Worm (Caenorhabditis elegans) whole organism, mixed stage, embryonic: Measurements from ENCODE around the gene alx-1.

ENCODE experiments used
- M03D4.4 ChIP-seq: sonication (generic microtip); optimal IDR thresholded peaks from 2 replicates; lab custom pipeline; 2017; ENCODE audit warnings: mild to moderate bottlenecking, missing genetic modification characterization, missing compliant biosample characterization
- bed-3 ChIP-seq: fragments of 200-800 bp; sonication (Bioruptor generic); optimal IDR thresholded peaks from 3 replicates; lab custom pipeline; 2018; ENCODE audit warnings: mild to moderate bottlenecking, missing genetic modification characterization, moderate library complexity, missing compliant biosample characterization
- blmp-1 ChIP-seq: fragments of 150-350 bp; optimal IDR thresholded peaks from 2 replicates; lab custom pipeline; 2014; ENCODE audit warnings: missing biosample characterization, missing genetic modification characterization
- ceh-39 ChIP-seq: fragments of 150-350 bp; optimal IDR thresholded peaks from 2 replicates; lab custom pipeline; 2014; ENCODE audit warnings: missing biosample characterization, missing genetic modification characterization
- ceh-43 ChIP-seq: fragments of 200-800 bp; sonication (Bioruptor generic); optimal IDR thresholded peaks from 2 replicates; lab custom pipeline; 2018; ENCODE audit warnings: mild to moderate bottlenecking, missing genetic modification characterization, moderate library complexity, missing compliant biosample characterization
- ces-1 ChIP-seq: fragments of 150-350 bp; optimal IDR thresholded peaks from 2 replicates; lab custom pipeline; 2014; ENCODE audit warnings: missing biosample characterization, missing genetic modification reagents, missing genetic modification characterization
- drap-1 ChIP-seq: fragments of 200-800 bp; sonication (Bioruptor generic); optimal IDR thresholded peaks from 3 replicates; lab custom pipeline; 2018; ENCODE audit warnings: mild to moderate bottlenecking, missing genetic modification characterization, missing compliant biosample characterization
- elt-1 ChIP-seq: sonication (generic microtip); optimal IDR thresholded peaks from 2 replicates; lab custom pipeline; 2017; ENCODE audit warnings: missing genetic modification characterization, mild to moderate bottlenecking, missing compliant biosample characterization, antibody characterized with exemption, moderate library complexity, borderline replicate concordance; ENCODE audit not compliant: insufficient read depth
- elt-3 ChIP-seq: fragments of 150-350 bp; optimal IDR thresholded peaks from 2 replicates; lab custom pipeline; 2014; ENCODE audit warnings: missing biosample characterization, missing genetic modification characterization
- flh-1 ChIP-seq: fragments of 200-800 bp; sonication (Bioruptor generic); optimal IDR thresholded peaks from 2 replicates; lab custom pipeline; 2018; ENCODE audit warnings: mild to moderate bottlenecking, missing genetic modification characterization, moderate library complexity, missing compliant biosample characterization
- ham-2 ChIP-seq: fragments of 200-800 bp; sonication (Bioruptor generic); optimal IDR thresholded peaks from 2 replicates; lab custom pipeline; 2018; ENCODE audit warnings: mild to moderate bottlenecking, missing genetic modification characterization, missing compliant biosample characterization
- hlh-1 ChIP-seq: fragments of 150-350 bp; optimal IDR thresholded peaks from 2 replicates; lab custom pipeline; 2014; ENCODE audit warnings: missing biosample characterization, missing genetic modification reagents, missing genetic modification characterization
- lin-13 ChIP-seq: fragments of 150-350 bp; optimal IDR thresholded peaks from 2 replicates; lab custom pipeline; 2014; ENCODE audit warnings: missing biosample characterization, missing genetic modification characterization
- lin-32 ChIP-seq: fragments of 200-800 bp; sonication (Bioruptor generic); optimal IDR thresholded peaks from 2 replicates; lab custom pipeline; 2018; ENCODE audit warnings: mild to moderate bottlenecking, missing genetic modification characterization, missing compliant biosample characterization
- lsy-2 ChIP-seq: fragments of 150-350 bp; optimal IDR thresholded peaks from 2 replicates; lab custom pipeline; 2014; ENCODE audit warnings: missing biosample characterization, missing genetic modification characterization
- mab-5 ChIP-seq: fragments of 150-350 bp; optimal IDR thresholded peaks from 2 replicates; lab custom pipeline; 2014; ENCODE audit warnings: missing biosample characterization, missing genetic modification characterization
- mep-1 ChIP-seq: fragments of 150-350 bp; optimal IDR thresholded peaks from 2 replicates; lab custom pipeline; 2017; ENCODE audit warnings: missing biosample characterization, missing genetic modification reagents, missing genetic modification characterization, inconsistent platforms
- nhr-12 ChIP-seq: fragments of 150-350 bp; optimal IDR thresholded peaks from 2 replicates; lab custom pipeline; 2014; ENCODE audit warnings: missing biosample characterization, missing genetic modification characterization
- nhr-237 ChIP-seq: fragments of 150-350 bp; optimal IDR thresholded peaks from 2 replicates; lab custom pipeline; 2014; ENCODE audit warnings: missing biosample characterization, missing genetic modification characterization
- nhr-28 ChIP-seq: fragments of 150-350 bp; optimal IDR thresholded peaks from 2 replicates; lab custom pipeline; 2014; ENCODE audit warnings: missing biosample characterization, missing genetic modification characterization
- nhr-76 ChIP-seq: sonication (generic microtip); optimal IDR thresholded peaks from 2 replicates; lab custom pipeline; 2017; ENCODE audit warnings: missing biosample characterization, missing genetic modification characterization
- pha-4 ChIP-seq: fragments of 150-350 bp; optimal IDR thresholded peaks from 2 replicates; lab custom pipeline; 2018; ENCODE audit warnings: missing biosample characterization, missing genetic modification reagents, missing genetic modification characterization
- sem-2 ChIP-seq: fragments of 200-800 bp; sonication (Bioruptor generic); optimal IDR thresholded peaks from 2 replicates; lab custom pipeline; 2018; ENCODE audit warnings: mild to moderate bottlenecking, missing genetic modification characterization, missing compliant biosample characterization
- snpc-4 ChIP-seq: fragments of 150-350 bp; optimal IDR thresholded peaks from 2 replicates; lab custom pipeline; 2014; ENCODE audit warnings: missing biosample characterization, missing genetic modification characterization
- tbx-8 ChIP-seq: fragments of 200-800 bp; sonication (Bioruptor generic); optimal IDR thresholded peaks from 2 replicates; lab custom pipeline; 2018; ENCODE audit warnings: mild to moderate bottlenecking, missing genetic modification characterization, moderate library complexity, missing compliant biosample characterization
- unc-120 ChIP-seq: sonication (generic microtip); optimal IDR thresholded peaks from 2 replicates; lab custom pipeline; 2017; ENCODE audit warnings: missing genetic modification characterization, missing compliant biosample characterization; ENCODE audit not compliant: poor library complexity, severe bottlenecking
- unc-39 ChIP-seq: fragments of 150-350 bp; optimal IDR thresholded peaks from 2 replicates; lab custom pipeline; 2014; ENCODE audit warnings: missing biosample characterization, missing genetic modification characterization
- unc-62 ChIP-seq: fragments of 150-350 bp; optimal IDR thresholded peaks from 2 replicates; lab custom pipeline; 2014; ENCODE audit warnings: missing biosample characterization, missing genetic modification reagents, missing genetic modification characterization
- zip-8 ChIP-seq: fragments of 150-350 bp; optimal IDR thresholded peaks from 2 replicates; lab custom pipeline; 2014; ENCODE audit warnings: missing biosample characterization, missing genetic modification characterization
- ztf-11 ChIP-seq: fragments of 150-350 bp; optimal IDR thresholded peaks from 2 replicates; lab custom pipeline; 2014; ENCODE audit warnings: missing biosample characterization, missing genetic modification characterization

Gene alx-1

DNA sequence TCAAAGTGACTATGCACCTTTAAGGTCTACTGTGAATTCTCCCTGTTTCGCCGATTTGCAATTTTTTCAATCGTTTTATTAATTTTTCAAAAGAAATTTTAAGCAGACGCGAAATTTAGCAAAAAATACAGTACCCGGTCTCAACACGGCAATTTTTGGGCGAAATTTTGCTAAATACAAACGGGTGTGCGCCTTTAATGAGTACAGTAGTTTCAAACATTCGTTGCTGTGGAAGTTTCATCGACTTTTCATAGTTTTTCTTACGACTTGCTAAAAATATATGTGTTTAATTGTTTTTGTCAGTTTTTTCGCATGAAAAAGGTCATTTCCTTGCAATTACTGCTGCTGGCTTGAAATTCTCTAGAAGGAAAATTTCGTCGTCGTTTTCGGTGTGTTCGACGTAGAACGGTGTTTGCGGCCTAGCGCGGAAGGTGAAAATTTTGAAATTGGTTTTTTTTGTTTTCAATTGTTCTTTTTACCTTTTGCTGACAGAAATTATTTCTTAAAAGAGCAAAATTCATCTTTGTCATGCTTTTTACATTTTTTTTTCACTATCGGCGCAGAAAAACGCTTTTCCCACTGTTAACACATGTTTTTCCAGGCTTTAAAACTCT lies 10.2 kb upstream of the alx-1 start, which contains the start of gene K03H1.7:
Gene K03H1.7, plus strand, starts transcription at position 600 of the 614 bp plus-strand sequence.
- TF ChIP-seq snpc-4 (no peak), nhr-28 (tag; lab: Kevin White, UChicago) (no peak), lin-13 (tag; lab: Kevin White, UChicago) (no peak), mab-5 (tag; lab: Kevin White, UChicago) (no peak), nhr-76 (no peak), unc-39 (tag; lab: Kevin White, UChicago) (no peak), drap-1 (GFP tag; lab: Kevin White, UChicago) (no peak), ces-1 (GFP tag; lab: Kevin White, UChicago) (no peak), ceh-43 (no peak), ztf-11 (no peak), elt-3 (tag; lab: Kevin White, UChicago) (no peak), nhr-12 (no peak), lin-32 (GFP tag; lab: Kevin White, UChicago) (no peak), unc-62 (GFP tag; lab: Kevin White, UChicago) (no peak), ceh-39 (tag; lab: Kevin White, UChicago) (no peak), elt-1 (tag; lab: Kevin White, UChicago) (no peak), blmp-1 (no peak)
- TF ChIP-seq, all 35 proteins: peak for 0

DNA sequence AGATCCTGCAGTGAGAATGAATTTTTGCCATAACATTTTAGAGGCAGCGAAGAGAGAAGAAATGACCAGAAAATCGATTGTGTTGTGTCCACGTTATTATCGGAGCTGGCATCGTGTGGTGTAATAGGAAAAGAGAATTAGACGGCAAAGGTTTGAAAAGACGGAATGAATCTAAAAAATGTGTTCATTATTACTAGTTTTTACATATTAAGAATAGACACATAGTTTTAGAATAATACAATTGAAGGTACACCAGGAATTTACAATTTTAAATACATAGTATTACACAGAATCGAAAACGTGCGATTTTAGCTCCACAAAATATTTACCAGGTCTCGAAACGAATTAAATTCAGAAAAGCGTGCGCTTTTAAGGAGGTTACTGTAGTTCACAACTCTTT lies 6.9 kb upstream of the alx-1 start, which contains the start of gene K03H1.13:
Gene K03H1.13, minus strand, starts transcription at position 101 of the 400 bp plus-strand sequence.
- TF ChIP-seq nhr-237 (tag; lab: Kevin White, UChicago) (no peak), nhr-76 (no peak), M03D4.4 (no peak), ceh-39 (tag; lab: Kevin White, UChicago) (peak; percentile 21), zip-8 (tag; lab: Kevin White, UChicago) (no peak)

DNA sequence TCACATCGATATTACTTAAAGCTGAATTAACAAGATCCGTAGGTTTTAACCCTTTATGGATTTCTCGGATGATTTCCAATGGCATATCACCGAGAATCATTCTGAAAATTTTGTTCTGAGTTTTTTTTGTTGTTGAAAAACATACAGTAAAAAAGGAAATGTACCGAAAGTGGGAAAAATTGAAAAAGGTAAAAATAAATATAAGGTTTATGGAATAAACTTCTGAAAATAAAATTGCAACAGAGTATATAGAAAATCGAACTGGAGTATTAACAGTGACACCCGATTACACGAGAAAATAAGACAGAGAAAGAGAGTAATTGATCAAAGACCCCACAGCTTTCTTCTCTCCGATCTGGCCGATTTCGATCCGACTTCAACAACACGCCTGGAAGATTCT lies 5.3 kb upstream of the alx-1 start, which contains the start of gene K03H1.11:
Gene K03H1.11, minus strand, starts transcription at position 101 of the 400 bp plus-strand sequence.
- no peak for TF ChIP-seq bed-3 (GFP tag; lab: Kevin White, UChicago)
- TF ChIP-seq ces-1 (GFP tag; lab: Kevin White, UChicago) = no peak
- no peak for TF ChIP-seq elt-3 (tag; lab: Kevin White, UChicago)
- TF ChIP-seq ham-2 (GFP tag; lab: Kevin White, UChicago) = no peak
- no peak for TF ChIP-seq ceh-43
- TF ChIP-seq unc-62 (GFP tag; lab: Kevin White, UChicago) = no peak
- no peak for TF ChIP-seq snpc-4
- TF ChIP-seq sem-2 (GFP tag; lab: Kevin White, UChicago) = no peak
- no peak for TF ChIP-seq nhr-12
- no peak for TF ChIP-seq nhr-237 (tag; lab: Kevin White, UChicago)
- TF ChIP-seq mep-1 = no peak
- no peak for TF ChIP-seq ceh-39 (tag; lab: Kevin White, UChicago)
- no peak for TF ChIP-seq pha-4 (tag; lab: Kevin White, UChicago)
- no peak for TF ChIP-seq ztf-11
- no peak for TF ChIP-seq flh-1 (GFP tag; lab: Kevin White, UChicago)
- no peak for TF ChIP-seq hlh-1 (tag; lab: Kevin White, UChicago)

DNA sequence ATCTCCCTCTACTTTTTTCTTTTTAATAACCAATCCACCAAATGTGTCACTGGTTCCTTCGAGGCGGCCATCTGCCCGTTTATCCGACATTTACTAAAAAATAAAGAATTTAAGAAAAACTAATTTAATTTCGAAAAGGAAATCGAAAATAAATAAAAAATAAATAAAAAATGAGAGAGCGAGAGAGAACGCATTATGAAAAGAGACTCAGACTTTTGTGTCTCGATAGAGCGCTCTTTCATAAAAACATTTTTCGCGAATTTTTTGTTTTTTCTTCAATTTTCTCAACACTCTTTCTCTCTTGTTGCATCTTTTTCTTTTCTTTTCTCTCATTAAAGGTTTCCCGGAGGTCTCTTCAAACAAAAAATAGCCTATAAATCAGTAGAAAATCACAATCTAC lies 1.0 kb upstream of the alx-1 start, which contains the start of gene mog-1:
Gene mog-1, minus strand, starts transcription at position 93 of the 400 bp plus-strand sequence.
- TF ChIP-seq ceh-43 = no peak
- no peak for TF ChIP-seq nhr-28 (tag; lab: Kevin White, UChicago)
- peak; percentile 50 for TF ChIP-seq ces-1 (GFP tag; lab: Kevin White, UChicago)
- TF ChIP-seq ceh-39 (tag; lab: Kevin White, UChicago) = no peak
- no peak for TF ChIP-seq ztf-11
- peak; percentile 36 for TF ChIP-seq lsy-2 (tag; lab: Kevin White, UChicago)
- TF ChIP-seq tbx-8 = no peak

DNA sequence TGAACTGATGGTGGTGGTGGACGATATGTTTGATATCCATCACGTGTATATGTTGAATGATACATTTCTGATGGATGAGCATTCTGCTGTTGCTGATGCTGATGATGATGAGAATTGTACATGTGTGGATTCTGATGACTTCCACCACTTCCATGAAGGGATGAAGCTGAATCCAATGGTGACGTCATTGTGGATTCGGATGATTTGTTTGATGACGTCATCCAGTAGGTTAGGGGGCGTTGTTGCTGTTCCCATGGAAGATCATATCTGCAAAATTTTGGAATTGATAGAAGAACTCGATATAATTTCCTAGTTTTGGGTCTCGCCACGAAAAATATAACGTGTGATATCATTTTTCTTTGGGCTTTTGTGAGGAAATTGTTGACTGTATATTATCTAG lies 6.3 kb downstream of the alx-1 start:
- no peak for TF ChIP-seq ces-1 (GFP tag; lab: Kevin White, UChicago)
- TF ChIP-seq zip-8 (tag; lab: Kevin White, UChicago) = peak; percentile 97
- TF ChIP-seq pha-4 (tag; lab: Kevin White, UChicago) = no peak
- no peak for TF ChIP-seq lin-32 (GFP tag; lab: Kevin White, UChicago)

DNA sequence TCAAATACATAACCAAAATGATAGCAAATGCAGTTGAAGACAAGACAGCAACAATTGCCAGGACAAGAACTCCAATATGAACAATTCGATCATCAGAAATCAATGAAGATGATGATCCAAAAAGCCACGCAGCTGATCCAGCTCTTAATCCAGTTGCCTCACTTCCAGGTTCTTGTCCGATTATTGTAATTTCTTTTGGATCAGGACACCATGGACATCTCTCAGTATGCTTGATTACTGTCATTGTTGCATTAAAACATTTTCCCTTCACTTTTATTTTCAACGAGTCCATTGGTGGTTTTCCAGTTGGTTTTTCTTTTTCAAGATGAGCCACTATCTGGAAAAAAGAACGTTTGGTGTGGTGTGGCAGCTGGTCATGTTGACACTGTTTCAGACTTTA lies 7.3 kb downstream of the alx-1 start:
- TF ChIP-seq unc-120 (tag; lab: Kevin White, UChicago) (no peak), ceh-39 (tag; lab: Kevin White, UChicago) (no peak), nhr-28 (tag; lab: Kevin White, UChicago) (no peak), unc-39 (tag; lab: Kevin White, UChicago) (no peak), pha-4 (tag; lab: Kevin White, UChicago) (no peak), M03D4.4 (no peak), lin-32 (GFP tag; lab: Kevin White, UChicago) (no peak), nhr-237 (tag; lab: Kevin White, UChicago) (no peak), drap-1 (GFP tag; lab: Kevin White, UChicago) (no peak), nhr-76 (no peak), nhr-12 (no peak)
